Fruit fly (Drosophila melanogaster): ENCODE results near the gene CG5555.

The CG5555 gene

dm6 chr3R:19226137-19226873 lies 46.0 kb upstream of the CG5555 start, which contains the start of gene vib:
vib (minus strand) TSS chr3R:19226651.
- no peak for TF ChIP-seq mam (GFP tag; optimal IDR thresholded peaks at IDR 0.05)
- TF ChIP-seq CG31224 (GFP tag; IDR thresholded peaks at IDR 0.05) = peak; percentile 36; the same call in 1 of the 2 replicates
- TF ChIP-seq CG14441 (GFP tag; IDR thresholded peaks at IDR 0.05) = peak; percentile 54; the same call in 1 of the 2 replicates
- TF ChIP-seq lmd (GFP tag; IDR thresholded peaks at IDR 0.05) = no peak
- TF ChIP-seq BEAF-32 (GFP tag; optimal IDR thresholded peaks at IDR 0.05) = peak; percentile 86
- peak; percentile 47 for TF ChIP-seq sens (GFP tag)
- no peak for TF ChIP-seq yki (optimal IDR thresholded peaks at IDR 0.05)
- TF ChIP-seq CkIIα-i1 (GFP tag; IDR thresholded peaks at IDR 0.05) = no peak
- TF ChIP-seq bowl (GFP tag; IDR thresholded peaks at IDR 0.05) = no peak
- peak; percentile 60 for TF ChIP-seq CG8924 (tag; optimal IDR thresholded peaks at IDR 0.05)
- TF ChIP-seq CG1792 (GFP tag; optimal IDR thresholded peaks at IDR 0.05) = no peak
- TF ChIP-seq Scr (GFP tag; IDR thresholded peaks at IDR 0.05; ENCODE audit: partially characterized antibody) = peak; percentile 90
- TF ChIP-seq CG14050 (GFP tag; IDR thresholded peaks at IDR 0.05) = peak; percentile 33; the same call in 1 of the 3 replicates
- TF ChIP-seq CG17829 (tag; optimal IDR thresholded peaks at IDR 0.05) = peak; percentile 78
- no peak for TF ChIP-seq CG3163 (GFP tag; optimal IDR thresholded peaks at IDR 0.05)
- peak; percentile 77 for TF ChIP-seq CG9932 (GFP tag; IDR thresholded peaks at IDR 0.05)
- peak; percentile 38; the same call in 1 of the 2 replicates for TF ChIP-seq H2.0 (GFP tag; IDR thresholded peaks at IDR 0.05)
- TF ChIP-seq slou (GFP tag; optimal IDR thresholded peaks at IDR 0.05) = no peak
- TF ChIP-seq mld (GFP tag; IDR thresholded peaks at IDR 0.05; ENCODE audit: partially characterized antibody) = peak; percentile 81
- TF ChIP-seq CG7928 (GFP tag; optimal IDR thresholded peaks at IDR 0.05) = no peak
- peak; percentile 75; the same call in 2 of the 3 replicates for TF ChIP-seq CG17361 (GFP tag; IDR thresholded peaks at IDR 0.05)
- TF ChIP-seq CG12071 (GFP tag; optimal IDR thresholded peaks at IDR 0.05) = no peak
- TF ChIP-seq CG17359 (tag; optimal IDR thresholded peaks at IDR 0.05) = no peak
- TF ChIP-seq Hr51 (GFP tag; optimal IDR thresholded peaks at IDR 0.05) = no peak
- TF ChIP-seq CG15479 (GFP tag; optimal IDR thresholded peaks at IDR 0.05) = no peak
- no peak for TF ChIP-seq odd (GFP tag; optimal IDR thresholded peaks at IDR 0.05)
- no peak for TF ChIP-seq Hr78 (GFP tag; optimal IDR thresholded peaks at IDR 0.05)
- TF ChIP-seq row (GFP tag; IDR thresholded peaks at IDR 0.05) = peak; percentile 84
- TF ChIP-seq otp (GFP tag; IDR thresholded peaks at IDR 0.05) = peak; percentile 73; the same call in 1 of the 3 replicates
- peak; percentile 73 for TF ChIP-seq CG12659 (GFP tag; optimal IDR thresholded peaks at IDR 0.05)
- TF ChIP-seq TFAM (GFP tag; optimal IDR thresholded peaks at IDR 0.05) = no peak
- no peak for TF ChIP-seq CG11560 (tag; IDR thresholded peaks at IDR 0.05)
- no peak for TF ChIP-seq CG30431 (GFP tag; optimal IDR thresholded peaks at IDR 0.05)
- 0 out of 2 replicates have a peak, but pooled peaks have one; percentile 12 for TF ChIP-seq esg (GFP tag; conservative IDR thresholded peaks at IDR 0.05)
- TF ChIP-seq Ssrp (tag; optimal IDR thresholded peaks at IDR 0.05) = peak; percentile 19
- peak; percentile 33 for TF ChIP-seq jumu (GFP tag; optimal IDR thresholded peaks at IDR 0.05)
- TF ChIP-seq unc-4 (GFP tag; IDR thresholded peaks at IDR 0.05; ENCODE audit: partially characterized antibody) = peak; percentile 89
- TF ChIP-seq CG13296 (GFP tag; optimal IDR thresholded peaks at IDR 0.05) = no peak
- no peak for TF ChIP-seq jing (GFP tag; optimal IDR thresholded peaks at IDR 0.05)
- TF ChIP-seq Sry-δ (GFP tag; optimal IDR thresholded peaks at IDR 0.05) = peak; percentile 92
- TF ChIP-seq Dip2 (GFP tag; IDR thresholded peaks at IDR 0.05) = no peak
- peak; percentile 91 for TF ChIP-seq CG16813 (GFP tag; IDR thresholded peaks at IDR 0.05; ENCODE audit: partially characterized antibody)
- peak; percentile 65 for TF ChIP-seq wek (GFP tag; optimal IDR thresholded peaks at IDR 0.05)
- TF ChIP-seq Spps (tag; optimal IDR thresholded peaks at IDR 0.05) = peak; percentile 2
- TF ChIP-seq CG14667 (GFP tag; IDR thresholded peaks at IDR 0.05) = no peak
- TF ChIP-seq da (GFP tag; optimal IDR thresholded peaks at IDR 0.05) = no peak
- TF ChIP-seq CG18262 (tag; optimal IDR thresholded peaks at IDR 0.05) = peak; percentile 69
- TF ChIP-seq CG9876 (GFP tag; optimal IDR thresholded peaks at IDR 0.05) = no peak
- peak; percentile 77 for TF ChIP-seq Sry-β (GFP tag; optimal IDR thresholded peaks at IDR 0.05)
